Fruit fly (Drosophila melanogaster): ENCODE measurements around the gene rdgA.

Gene rdgA

DNA sequence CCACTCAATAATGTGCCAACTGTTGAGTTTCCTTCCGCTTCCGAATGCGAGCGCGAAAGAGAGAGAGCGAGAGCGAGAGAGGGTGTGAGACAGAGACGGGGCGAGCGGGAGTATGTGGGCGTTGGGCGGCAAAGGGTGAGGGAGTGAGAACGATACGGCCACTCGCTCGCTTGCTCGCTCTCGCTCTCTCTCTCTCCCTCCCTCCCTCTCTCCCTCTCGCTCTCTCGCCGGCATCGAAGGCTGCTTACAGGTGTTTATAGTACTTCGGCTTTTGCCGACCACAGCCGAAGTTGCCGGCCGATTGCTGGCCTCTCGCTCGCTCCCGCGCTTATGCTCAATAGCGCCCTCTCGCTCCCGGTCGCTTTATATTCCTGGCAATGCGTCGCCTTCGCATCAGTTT lies 17.9 kb downstream of the rdgA start (continued):
- peak; percentile 23 for TF ChIP-seq CG15514 (GFP tag; optimal IDR thresholded peaks at IDR 0.05)
- TF ChIP-seq CG7928 (GFP tag; optimal IDR thresholded peaks at IDR 0.05): no peak
- TF ChIP-seq Max (GFP tag; optimal IDR thresholded peaks at IDR 0.05): no peak
- 0 out of 2 replicates have a peak, but pooled peaks have one; percentile 30 for TF ChIP-seq CG11696 (GFP tag; IDR thresholded peaks at IDR 0.05)
- TF ChIP-seq CG10321 (GFP tag; IDR thresholded peaks at IDR 0.05): peak; percentile 75
- TF ChIP-seq CG9817 (tag; optimal IDR thresholded peaks at IDR 0.05): no peak
- no peak for TF ChIP-seq Optix (GFP tag; IDR thresholded peaks at IDR 0.05)
- TF ChIP-seq chinmo (GFP tag; IDR thresholded peaks at IDR 0.05; ENCODE audit: partially characterized antibody): 0 out of 4 replicates have a peak, but pooled peaks have one; percentile 13
- TF ChIP-seq CG34422 (GFP tag; IDR thresholded peaks at IDR 0.05): peak; percentile 45; the same call in 1 of the 3 replicates
- TF ChIP-seq CG8924 (tag; optimal IDR thresholded peaks at IDR 0.05): no peak
- TF ChIP-seq insv (GFP tag; optimal IDR thresholded peaks at IDR 0.05): no peak
- TF ChIP-seq kah (GFP tag; optimal IDR thresholded peaks at IDR 0.05): peak; percentile 92
- no peak for TF ChIP-seq CG15696 (tag; optimal IDR thresholded peaks at IDR 0.05)
- TF ChIP-seq CHES-1-like (GFP tag; optimal IDR thresholded peaks at IDR 0.05): no peak
- no peak for TF ChIP-seq CG3407 (GFP tag; optimal IDR thresholded peaks at IDR 0.05)
- TF ChIP-seq CG11093 (GFP tag; IDR thresholded peaks at IDR 0.05): no peak
- TF ChIP-seq Sry-δ (GFP tag; optimal IDR thresholded peaks at IDR 0.05): no peak
- TF ChIP-seq Pdp1 (GFP tag; optimal IDR thresholded peaks at IDR 0.05): no peak
- TF ChIP-seq E2f2 (GFP tag; IDR thresholded peaks at IDR 0.05): no peak
- TF ChIP-seq abd-A (tag; optimal IDR thresholded peaks at IDR 0.05): peak; percentile 70
- no peak for TF ChIP-seq CG16779 (GFP tag; IDR thresholded peaks at IDR 0.05)
- no peak for TF ChIP-seq hbn (GFP tag; IDR thresholded peaks at IDR 0.05; ENCODE audit: partially characterized antibody)
- no peak for TF ChIP-seq CG18262 (tag; optimal IDR thresholded peaks at IDR 0.05)
- TF ChIP-seq CG13624 (GFP tag; optimal IDR thresholded peaks at IDR 0.05): no peak
- no peak for TF ChIP-seq CG7372 (GFP tag; IDR thresholded peaks at IDR 0.05)
- TF ChIP-seq Blimp-1 (GFP tag; optimal IDR thresholded peaks at IDR 0.05): no peak
- no peak for TF ChIP-seq CG6791 (GFP tag; IDR thresholded peaks at IDR 0.05; ENCODE audit: partially characterized antibody)
- TF ChIP-seq CG4730 (GFP tag; IDR thresholded peaks at IDR 0.05): no peak
- no peak for TF ChIP-seq CG2129 (GFP tag; IDR thresholded peaks at IDR 0.05; ENCODE audit: partially characterized antibody)
- TF ChIP-seq Eip74EF (GFP tag; optimal IDR thresholded peaks at IDR 0.05): no peak
- no peak for TF ChIP-seq sisA (GFP tag; IDR thresholded peaks at IDR 0.05)
- TF ChIP-seq lab (GFP tag; optimal IDR thresholded peaks at IDR 0.05): peak; percentile 15
- TF ChIP-seq CG18476 (GFP tag; optimal IDR thresholded peaks at IDR 0.05): no peak
- no peak for TF ChIP-seq az2 (GFP tag; optimal IDR thresholded peaks at IDR 0.05)
- no peak for TF ChIP-seq eve (GFP tag; optimal IDR thresholded peaks at IDR 0.05)
- TF ChIP-seq Hey (tag; optimal IDR thresholded peaks at IDR 0.05): no peak

DNA sequence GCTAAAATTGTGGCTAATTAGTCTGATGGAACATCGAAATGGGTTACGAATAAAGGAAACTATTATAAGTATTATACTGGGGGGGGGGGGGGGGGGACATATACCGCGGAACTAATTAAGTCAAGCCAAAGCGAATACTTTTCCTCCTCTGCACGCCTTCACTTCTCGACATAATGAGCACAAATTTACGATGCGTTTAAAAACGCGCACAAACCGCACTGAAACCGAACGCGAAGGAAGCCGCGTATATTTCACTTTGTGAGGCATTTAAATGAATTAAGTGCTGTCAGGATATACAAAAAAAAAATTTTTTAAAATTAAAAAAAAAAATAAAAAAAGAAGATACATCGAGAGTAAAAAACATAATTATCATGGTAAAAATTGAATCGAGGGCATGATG lies 51.4 kb downstream of the rdgA start:
- TF ChIP-seq CG4360 (GFP tag; IDR thresholded peaks at IDR 0.05) (no peak), CG8359 (GFP tag; optimal IDR thresholded peaks at IDR 0.05; ENCODE audit: borderline replicate concordance) (peak; percentile 91)

DNA sequence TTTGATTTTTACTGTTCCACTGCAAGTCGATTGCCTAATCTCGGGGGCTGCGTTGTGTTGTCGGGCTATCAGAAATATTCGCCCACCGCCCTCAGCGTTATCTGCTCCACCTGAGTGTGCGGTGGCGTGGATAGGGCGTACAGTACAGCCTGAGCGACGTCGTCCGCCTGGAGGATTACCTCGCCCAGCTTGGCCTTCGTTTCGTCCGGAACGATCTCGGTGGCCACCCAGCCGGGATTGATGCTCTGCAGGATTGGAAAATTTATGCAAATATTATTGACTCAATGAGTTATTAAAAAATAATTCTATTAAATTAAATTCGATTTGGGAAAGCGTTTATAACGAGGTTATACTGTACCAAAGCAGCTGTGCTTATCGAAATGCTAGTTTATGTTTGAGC lies 66.3 kb downstream of the rdgA start:
- peak; percentile 3 for TF ChIP-seq fd3F (GFP tag; optimal IDR thresholded peaks at IDR 0.05)
- TF ChIP-seq slbo (GFP tag; IDR thresholded peaks at IDR 0.05): peak; percentile 67
- TF ChIP-seq Hey (tag; optimal IDR thresholded peaks at IDR 0.05): peak; percentile 44
- no peak for TF ChIP-seq prd (optimal IDR thresholded peaks at IDR 0.05)
- peak; percentile 41; the same call in 1 of the 3 replicates for TF ChIP-seq prd (GFP tag; IDR thresholded peaks at IDR 0.05)
- 0 out of 3 replicates have a peak, but pooled peaks have one; percentile 23 for TF ChIP-seq CG7357 (GFP tag; IDR thresholded peaks at IDR 0.05)
- TF ChIP-seq ssp (GFP tag; IDR thresholded peaks at IDR 0.05): peak; percentile 23; the same call in 1 of the 2 replicates
- 0 out of 2 replicates have a peak, but pooled peaks have one; percentile 23 for TF ChIP-seq Nf-YA (GFP tag; IDR thresholded peaks at IDR 0.05)
- TF ChIP-seq CG9817 (tag; optimal IDR thresholded peaks at IDR 0.05): peak; percentile 34
- no peak for TF ChIP-seq CG13287 (GFP tag; IDR thresholded peaks at IDR 0.05; ENCODE audit: partially characterized antibody)
- TF ChIP-seq CG7372 (GFP tag; IDR thresholded peaks at IDR 0.05): 0 out of 2 replicates have a peak, but pooled peaks have one; percentile 7
- peak; percentile 38; the same call in 1 of the 2 replicates for TF ChIP-seq onecut (GFP tag; IDR thresholded peaks at IDR 0.05)
- TF ChIP-seq jing (GFP tag; optimal IDR thresholded peaks at IDR 0.05): no peak
- TF ChIP-seq NfI (GFP tag; optimal IDR thresholded peaks at IDR 0.05): peak; percentile 34

All from whole organism, embryonic.